Worm (Caenorhabditis elegans): ENCODE measurements around the gene lgc-7.

DNA sequence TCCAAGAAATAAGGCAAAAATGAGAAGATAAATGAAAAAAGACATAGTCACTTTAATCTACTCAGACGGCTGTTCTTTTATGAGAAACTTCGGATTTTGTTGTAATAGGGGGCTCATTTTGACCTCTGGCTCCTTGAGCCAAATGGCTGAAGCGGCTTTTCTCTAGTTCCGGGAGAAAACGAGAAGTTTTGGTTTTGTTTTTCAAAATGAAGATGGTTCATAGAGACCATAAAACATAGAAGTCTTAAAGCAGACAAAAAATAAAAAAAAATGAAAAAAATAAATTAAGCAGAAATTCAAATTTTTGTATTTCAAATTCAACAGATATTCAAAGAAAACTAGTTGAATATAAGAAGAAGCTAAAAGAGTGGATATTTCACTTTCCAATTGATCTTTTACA is 3.1 kb upstream of the lgc-7 start, which contains the start of gene Y57G11C.41:
- no peak for TF ChIP-seq ama-1 (optimal IDR thresholded peaks at IDR 0.05)
- TF ChIP-seq hnd-1 (tag; optimal IDR thresholded peaks at IDR 0.05): no peak
- no peak for TF ChIP-seq hmg-4 (GFP tag; optimal IDR thresholded peaks at IDR 0.05)
- no peak for TF ChIP-seq tbx-37 (GFP tag; conservative IDR thresholded peaks at IDR 0.05)
- TF ChIP-seq flt-1 (GFP tag; IDR thresholded peaks at IDR 0.05): no peak
- no peak for TF ChIP-seq pes-1 (GFP tag; IDR thresholded peaks at IDR 0.05)

Measured in whole organism, early embryonic.